Worm (Caenorhabditis elegans): ENCODE measurements around the gene decr-1.2.

ce11 chrII:8583035-8583434 lies 37.6 kb downstream of the decr-1.2 start:
- TF ChIP-seq nhr-237 (tag; optimal IDR thresholded peaks at IDR 0.05) (no peak), nhr-28 (tag; optimal IDR thresholded peaks at IDR 0.05) (no peak), ceh-9 (tag; optimal IDR thresholded peaks at IDR 0.05) (no peak), unc-62 (GFP tag; optimal IDR thresholded peaks at IDR 0.05) (no peak), ztf-11 (tag; optimal IDR thresholded peaks at IDR 0.05) (no peak), nhr-11 (tag; optimal IDR thresholded peaks at IDR 0.05) (no peak), snpc-4 (tag; optimal IDR thresholded peaks at IDR 0.05) (no peak), ceh-82 (tag; optimal IDR thresholded peaks at IDR 0.05) (no peak), nhr-12 (tag; optimal IDR thresholded peaks at IDR 0.05) (no peak)

Measured in whole organism, L3 larva.